Worm (Caenorhabditis elegans) whole organism, L3 larva: ENCODE results near the gene dhc-4.

ENCODE experiments used
- ZK546.5 ChIP-seq: sonication (generic microtip); optimal IDR thresholded peaks from 2 replicates; lab custom pipeline; 2017; ENCODE audit warnings: missing biosample characterization, missing genetic modification characterization
- jun-1 ChIP-seq: fragments of 150-350 bp; optimal IDR thresholded peaks from 2 replicates; lab custom pipeline; 2014; ENCODE audit warnings: missing biosample characterization, missing genetic modification reagents, missing genetic modification characterization
- nhr-237 ChIP-seq: fragments of 150-350 bp; optimal IDR thresholded peaks from 2 replicates; lab custom pipeline; 2014; ENCODE audit warnings: missing biosample characterization, missing genetic modification characterization
- nhr-43 ChIP-seq: sonication (generic microtip); optimal IDR thresholded peaks from 2 replicates; lab custom pipeline; 2016; ENCODE audit warnings: mild to moderate bottlenecking, missing genetic modification characterization, missing compliant biosample characterization; ENCODE audit not compliant: poor library complexity, severe bottlenecking
- pha-4 ChIP-seq: fragments of 150-350 bp; optimal IDR thresholded peaks from 2 replicates; lab custom pipeline; 2014; ENCODE audit warnings: missing biosample characterization, missing genetic modification reagents, missing genetic modification characterization
- pqm-1 ChIP-seq: fragments of 150-350 bp; optimal IDR thresholded peaks from 2 replicates; lab custom pipeline; 2017; ENCODE audit warnings: missing biosample characterization, missing genetic modification characterization, inconsistent platforms
- ztf-11 ChIP-seq: fragments of 150-350 bp; optimal IDR thresholded peaks from 2 replicates; lab custom pipeline; 2014; ENCODE audit warnings: missing biosample characterization, missing genetic modification characterization

DNA sequence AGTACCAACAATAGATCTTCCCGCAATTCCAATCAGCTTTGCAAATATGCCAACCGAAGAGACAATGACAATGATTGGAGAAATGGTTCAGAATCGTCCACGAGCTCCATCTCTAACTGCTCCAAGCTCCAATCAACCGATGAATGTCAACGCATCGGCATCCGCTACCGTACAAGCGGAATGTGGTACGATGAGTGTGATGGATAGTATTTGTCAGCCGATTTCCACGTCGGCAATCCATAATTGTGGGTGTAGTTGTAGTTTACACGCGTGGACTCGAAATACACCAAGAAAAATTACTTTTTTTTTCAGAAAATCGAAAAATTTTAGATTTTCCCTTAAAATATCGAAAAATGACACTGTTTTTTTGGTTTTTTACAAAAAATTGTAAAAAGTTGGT lies 26.8 kb upstream of the dhc-4 start:
- TF ChIP-seq nhr-237 (tag; lab: Kevin White, UChicago) (no peak), pqm-1 (tag; lab: Kevin White, UChicago) (no peak), nhr-43 (tag; lab: Kevin White, UChicago) (no peak), ztf-11 (tag; lab: Kevin White, UChicago) (no peak), ZK546.5 (tag; lab: Kevin White, UChicago) (no peak), pha-4 (tag; lab: Kevin White, UChicago) (no peak), jun-1 (tag; lab: Kevin White, UChicago) (no peak)
